Worm (Caenorhabditis elegans): ENCODE measurements around the gene asp-3.

The asp-3 gene

ce11 chrX:6790986-6791385, at the start of gene asp-3:
Gene asp-3 (plus strand): TSS chrX:6791064.
- no peak for TF ChIP-seq alr-1 (tag; optimal IDR thresholded peaks at IDR 0.05)
- peak; percentile 15 for TF ChIP-seq fos-1 (tag; optimal IDR thresholded peaks at IDR 0.05)
- TF ChIP-seq gmeb-1 (tag; optimal IDR thresholded peaks at IDR 0.05), result peak; percentile 14
- no peak for TF ChIP-seq nhr-25 (tag; optimal IDR thresholded peaks at IDR 0.05)
- TF ChIP-seq lin-39 (tag; optimal IDR thresholded peaks at IDR 0.05), result no peak

- no peak for TF ChIP-seq lin-11 (tag; optimal IDR thresholded peaks at IDR 0.05)
- peak; percentile 40 for TF ChIP-seq gmeb-1 (tag; optimal IDR thresholded peaks at IDR 0.05)
- peak; percentile 70 for TF ChIP-seq nhr-129 (tag; optimal IDR thresholded peaks at IDR 0.05)
- no peak for TF ChIP-seq R02D3.7 (tag; optimal IDR thresholded peaks at IDR 0.05)
- no peak for TF ChIP-seq snpc-4 (tag; optimal IDR thresholded peaks at IDR 0.05)
- TF ChIP-seq unc-39 (tag; optimal IDR thresholded peaks at IDR 0.05), result no peak
- TF ChIP-seq lin-39 (tag; optimal IDR thresholded peaks at IDR 0.05), result no peak
- TF ChIP-seq elt-1 (tag; optimal IDR thresholded peaks at IDR 0.05), result no peak
- no peak for TF ChIP-seq nhr-237 (tag; optimal IDR thresholded peaks at IDR 0.05)
- TF ChIP-seq nhr-77 (tag; optimal IDR thresholded peaks at IDR 0.05), result no peak
- peak; percentile 15 for TF ChIP-seq sem-4 (tag; optimal IDR thresholded peaks at IDR 0.05)
- TF ChIP-seq unc-62 (GFP tag; optimal IDR thresholded peaks at IDR 0.05), result peak; percentile 53
- TF ChIP-seq sma-3 (GFP tag; optimal IDR thresholded peaks at IDR 0.05), result peak; percentile 89
- no peak for TF ChIP-seq nhr-11 (tag; optimal IDR thresholded peaks at IDR 0.05)
- no peak for TF ChIP-seq dmd-4 (tag; optimal IDR thresholded peaks at IDR 0.05)
- TF ChIP-seq ama-1 (optimal IDR thresholded peaks at IDR 0.05), result no peak
- TF ChIP-seq mbf-1 (tag; optimal IDR thresholded peaks at IDR 0.05), result no peak
- no peak for TF ChIP-seq alr-1 (tag; optimal IDR thresholded peaks at IDR 0.05)
- TF ChIP-seq mab-5 (tag; optimal IDR thresholded peaks at IDR 0.05), result no peak
- TF ChIP-seq elt-3 (tag; optimal IDR thresholded peaks at IDR 0.05), result no peak
- TF ChIP-seq F13H6.1 (tag; optimal IDR thresholded peaks at IDR 0.05), result no peak
- TF ChIP-seq ZK546.5 (tag; optimal IDR thresholded peaks at IDR 0.05), result no peak
- no peak for TF ChIP-seq zag-1 (tag; optimal IDR thresholded peaks at IDR 0.05)
- peak; percentile 96 for TF ChIP-seq nhr-25 (tag; optimal IDR thresholded peaks at IDR 0.05)
- TF ChIP-seq skn-1 (tag; optimal IDR thresholded peaks at IDR 0.05), result no peak
- peak in 1 of 2 experiments; percentile 35 for TF ChIP-seq lsy-2 (tag; optimal IDR thresholded peaks at IDR 0.05)
- TF ChIP-seq nhr-10 (tag; optimal IDR thresholded peaks at IDR 0.05), result no peak
- TF ChIP-seq unc-55 (GFP tag; optimal IDR thresholded peaks at IDR 0.05), result no peak
- no peak for TF ChIP-seq peb-1 (tag; optimal IDR thresholded peaks at IDR 0.05)
- peak; percentile 68 for TF ChIP-seq nhr-6 (tag; optimal IDR thresholded peaks at IDR 0.05)
- TF ChIP-seq nhr-23 (tag; optimal IDR thresholded peaks at IDR 0.05), result no peak
- no peak for TF ChIP-seq Y55F3AM.14 (GFP tag; optimal IDR thresholded peaks at IDR 0.05)
- TF ChIP-seq ztf-11 (tag; optimal IDR thresholded peaks at IDR 0.05), result no peak
- peak; percentile 61 for TF ChIP-seq ceh-16 (tag; optimal IDR thresholded peaks at IDR 0.05)
- TF ChIP-seq sma-9 (GFP tag; optimal IDR thresholded peaks at IDR 0.05), result peak; percentile 98
- no peak for TF ChIP-seq sma-9 (tag; optimal IDR thresholded peaks at IDR 0.05)
- no peak for TF ChIP-seq aly-2 (tag; optimal IDR thresholded peaks at IDR 0.05)
- no peak for TF ChIP-seq nhr-12 (tag; optimal IDR thresholded peaks at IDR 0.05)
- no peak for TF ChIP-seq ztf-1 (GFP tag; conservative IDR thresholded peaks at IDR 0.05)
- peak; percentile 71 for TF ChIP-seq crh-2 (tag; optimal IDR thresholded peaks at IDR 0.05)
- no peak for TF ChIP-seq ceh-82 (tag; optimal IDR thresholded peaks at IDR 0.05)
- no peak for TF ChIP-seq fos-1 (tag; optimal IDR thresholded peaks at IDR 0.05)
- TF ChIP-seq blmp-1 (tag; optimal IDR thresholded peaks at IDR 0.05; ENCODE audit: insufficient read depth), result peak; percentile 91
- TF ChIP-seq mdl-1 (tag; optimal IDR thresholded peaks at IDR 0.05), result peak in 1 of 2 experiments; percentile 90
- no peak for TF ChIP-seq lin-13 (GFP tag; optimal IDR thresholded peaks at IDR 0.05)
- TF ChIP-seq nhr-21 (tag; optimal IDR thresholded peaks at IDR 0.05), result peak; percentile 85
- TF ChIP-seq C34F6.9 (tag; optimal IDR thresholded peaks at IDR 0.05), result no peak
- no peak for TF ChIP-seq ztf-4 (tag; optimal IDR thresholded peaks at IDR 0.05)
- TF ChIP-seq egl-27 (tag; optimal IDR thresholded peaks at IDR 0.05), result peak; percentile 86
These were observed 49.3 kb upstream of the asp-3 start for ce11 chrX:6741532-6741931.

Data from whole organism, L2 larva.